Fruit fly (Drosophila melanogaster) whole organism, prepupa: Measurements from ENCODE around the gene Patr-1.

Source experiments
- Blimp-1 ChIP-seq: fragments of 200-800 bp; sonication (Bioruptor generic); optimal IDR thresholded peaks from 3 replicates; lab custom pipeline; 2017; ENCODE audit warnings: missing biosample characterization, missing genetic modification characterization, mild to moderate bottlenecking, moderate library complexity, missing genetic modification reagents
- CG10669 ChIP-seq: fragments of 200-800 bp; sonication (Bioruptor generic); optimal IDR thresholded peaks from 3 replicates; lab custom pipeline; 2018; ENCODE audit warnings: missing biosample characterization, mild to moderate bottlenecking, missing genetic modification characterization, moderate library complexity
- CG11294 ChIP-seq: fragments of 200-800 bp; sonication (Bioruptor generic); IDR thresholded peaks from 2 replicates; pipeline ENCODE4 v1.3.6; 2022; ENCODE audit warnings: missing biosample characterization, missing genetic modification characterization
- CG11762 ChIP-seq: fragments of 200-800 bp; sonication (Bioruptor generic); optimal IDR thresholded peaks from 3 replicates; lab custom pipeline; 2016; ENCODE audit warnings: missing biosample characterization, missing genetic modification characterization; ENCODE audit not compliant: insufficient read depth
- CG11902 ChIP-seq: fragments of 200-800 bp; sonication (Bioruptor generic); optimal IDR thresholded peaks from 3 replicates; lab custom pipeline; 2016; ENCODE audit warnings: missing biosample characterization, missing genetic modification characterization
- CG15336 ChIP-seq: fragments of 200-800 bp; sonication (Bioruptor generic); IDR thresholded peaks from 2 replicates; pipeline ENCODE4 v1.3.6; 2022; ENCODE audit warnings: missing biosample characterization, missing genetic modification characterization
- CG1621 ChIP-seq: fragments of 200-800 bp; sonication (Bioruptor generic); optimal IDR thresholded peaks from 3 replicates; lab custom pipeline; 2018; ENCODE audit warnings: missing biosample characterization, mild to moderate bottlenecking, missing genetic modification characterization
- CG16779 ChIP-seq: fragments of 200-800 bp; sonication (Bioruptor generic); optimal IDR thresholded peaks from 3 replicates; lab custom pipeline; 2017; ENCODE audit warnings: missing biosample characterization, mild to moderate bottlenecking, missing genetic modification characterization
- CG3032 ChIP-seq: fragments of 200-800 bp; optimal IDR thresholded peaks from 2 replicates; lab custom pipeline; 2019; ENCODE audit warnings: missing biosample characterization, mild to moderate bottlenecking, missing genetic modification characterization, moderate library complexity
- CG32006 ChIP-seq: fragments of 200-800 bp; sonication (Bioruptor generic); optimal IDR thresholded peaks from 3 replicates; lab custom pipeline; 2017; ENCODE audit warnings: missing biosample characterization, mild to moderate bottlenecking, missing genetic modification characterization
- CG34406 ChIP-seq: fragments of 200-800 bp; sonication (Bioruptor generic); optimal IDR thresholded peaks from 3 replicates; lab custom pipeline; 2016; ENCODE audit warnings: missing biosample characterization, missing genetic modification characterization
- CG3919 ChIP-seq: fragments of 200-800 bp; sonication (Bioruptor generic); optimal IDR thresholded peaks from 3 replicates; lab custom pipeline; 2016; ENCODE audit warnings: missing biosample characterization, missing genetic modification characterization
- CG6163 ChIP-seq: fragments of 200-800 bp; sonication (Bioruptor generic); IDR thresholded peaks from 3 replicates; pipeline ENCODE4 v1.3.6; 2022; ENCODE audit warnings: missing biosample characterization, missing genetic modification characterization
- CG6276 ChIP-seq: fragments of 200-800 bp; sonication (Bioruptor generic); optimal IDR thresholded peaks from 2 replicates; lab custom pipeline; 2017; ENCODE audit warnings: missing biosample characterization, mild to moderate bottlenecking, missing genetic modification characterization
- CG6792 ChIP-seq: fragments of 200-800 bp; sonication (Bioruptor generic); optimal IDR thresholded peaks from 3 replicates; lab custom pipeline; 2016; ENCODE audit warnings: missing biosample characterization, missing genetic modification characterization
- CG6808 ChIP-seq: fragments of 200-800 bp; sonication (Bioruptor generic); optimal IDR thresholded peaks from 3 replicates; lab custom pipeline; 2017; ENCODE audit warnings: missing biosample characterization, missing genetic modification characterization, mild to moderate bottlenecking, moderate library complexity, missing genetic modification reagents
- CG6854 ChIP-seq: fragments of 200-800 bp; sonication (Bioruptor generic); optimal IDR thresholded peaks from 2 replicates; lab custom pipeline; 2017; ENCODE audit warnings: missing biosample characterization, mild to moderate bottlenecking, missing genetic modification characterization
- CG7368 ChIP-seq: fragments of 200-800 bp; sonication (Bioruptor generic); optimal IDR thresholded peaks from 3 replicates; lab custom pipeline; 2016; ENCODE audit warnings: missing biosample characterization, missing genetic modification characterization
- CG8119 ChIP-seq: fragments of 200-800 bp; sonication (Bioruptor generic); IDR thresholded peaks from 3 replicates; pipeline ENCODE4 v1.3.6; 2022; ENCODE audit warnings: missing biosample characterization, missing genetic modification characterization
- CG9139 ChIP-seq: fragments of 200-800 bp; sonication (Bioruptor generic); optimal IDR thresholded peaks from 3 replicates; lab custom pipeline; 2017; ENCODE audit warnings: missing biosample characterization, mild to moderate bottlenecking, missing genetic modification characterization
- Eip75B ChIP-seq: fragments of 200-800 bp; sonication (Bioruptor generic); optimal IDR thresholded peaks from 3 replicates; lab custom pipeline; 2016; ENCODE audit warnings: missing biosample characterization, missing genetic modification characterization
- Eip78C ChIP-seq: fragments of 200-800 bp; sonication (Bioruptor generic); peaks from one replicate; lab custom pipeline; 2016; ENCODE audit warnings: missing biosample characterization, missing genetic modification characterization
- Ets21C ChIP-seq: fragments of 200-800 bp; sonication (Bioruptor generic); optimal IDR thresholded peaks from 3 replicates; lab custom pipeline; 2016; ENCODE audit warnings: missing biosample characterization, missing genetic modification characterization
- Ets96B ChIP-seq: fragments of 200-800 bp; optimal IDR thresholded peaks from 2 replicates; lab custom pipeline; 2019; ENCODE audit warnings: missing biosample characterization, mild to moderate bottlenecking, missing genetic modification characterization, moderate library complexity
- Gug ChIP-seq: fragments of 200-800 bp; sonication (Bioruptor generic); IDR thresholded peaks from 2 replicates; pipeline ENCODE4 v1.3.6; 2022; ENCODE audit warnings: missing biosample characterization, missing genetic modification characterization
- Hr38 ChIP-seq: sonication (Bioruptor generic); optimal IDR thresholded peaks from 2 replicates; lab custom pipeline; 2016; ENCODE audit warnings: missing biosample characterization, missing genetic modification characterization
- Lpt ChIP-seq: fragments of 200-800 bp; sonication (Bioruptor generic); optimal IDR thresholded peaks from 3 replicates; lab custom pipeline; 2016; ENCODE audit warnings: missing biosample characterization, missing genetic modification characterization
- Met ChIP-seq: fragments of 200-800 bp; sonication (Bioruptor generic); optimal IDR thresholded peaks from 3 replicates; lab custom pipeline; 2016; ENCODE audit warnings: missing biosample characterization, missing genetic modification characterization
- OdsH ChIP-seq: fragments of 200-800 bp; sonication (Bioruptor generic); optimal IDR thresholded peaks from 3 replicates; lab custom pipeline; 2016; ENCODE audit warnings: missing biosample characterization, missing genetic modification characterization
- Sox102F ChIP-seq: fragments of 200-800 bp; sonication (Bioruptor generic); optimal IDR thresholded peaks from 2 replicates; lab custom pipeline; 2016; ENCODE audit warnings: missing biosample characterization, mild to moderate bottlenecking, missing genetic modification characterization
- Sox14 ChIP-seq: fragments of 200-800 bp; sonication (Bioruptor generic); optimal IDR thresholded peaks from 3 replicates; lab custom pipeline; 2016; ENCODE audit warnings: missing biosample characterization, missing genetic modification characterization
- Sox15 ChIP-seq: fragments of 200-800 bp; sonication (Bioruptor generic); optimal IDR thresholded peaks from 3 replicates; lab custom pipeline; 2016; ENCODE audit warnings: missing biosample characterization, missing genetic modification characterization
- achi ChIP-seq: fragments of 200-800 bp; sonication (Bioruptor generic); optimal IDR thresholded peaks from 3 replicates; lab custom pipeline; 2016; ENCODE audit warnings: missing biosample characterization, missing genetic modification characterization
- acj6 ChIP-seq: fragments of 200-800 bp; sonication (Bioruptor generic); optimal IDR thresholded peaks from 3 replicates; lab custom pipeline; 2016; ENCODE audit warnings: missing biosample characterization, missing genetic modification characterization
- cyc ChIP-seq: fragments of 200-800 bp; sonication (Bioruptor generic); optimal IDR thresholded peaks from 3 replicates; lab custom pipeline; 2016; ENCODE audit warnings: missing biosample characterization, missing genetic modification characterization
- dsx ChIP-seq: fragments of 200-800 bp; optimal IDR thresholded peaks from 3 replicates; lab custom pipeline; 2019; ENCODE audit warnings: missing biosample characterization, mild to moderate bottlenecking, missing genetic modification characterization, moderate library complexity; ENCODE audit not compliant: poor library complexity, severe bottlenecking
- eg ChIP-seq: fragments of 200-800 bp; sonication (Bioruptor generic); IDR thresholded peaks from 3 replicates; pipeline ENCODE4 v1.3.6; 2022; ENCODE audit warnings: missing biosample characterization, missing genetic modification characterization
- esn ChIP-seq: fragments of 200-800 bp; sonication (Bioruptor generic); optimal IDR thresholded peaks from 2 replicates; lab custom pipeline; 2016; ENCODE audit warnings: missing biosample characterization, mild to moderate bottlenecking, missing genetic modification characterization, moderate library complexity
- fd59A ChIP-seq: fragments of 200-800 bp; sonication (Bioruptor generic); optimal IDR thresholded peaks from 2 replicates; lab custom pipeline; 2017; ENCODE audit warnings: missing biosample characterization, mild to moderate bottlenecking, missing genetic modification characterization, missing genetic modification reagents
- fd85E ChIP-seq: fragments of 200-800 bp; sonication (Bioruptor generic); optimal IDR thresholded peaks from 3 replicates; lab custom pipeline; 2016; ENCODE audit warnings: missing biosample characterization, missing genetic modification characterization
- lz ChIP-seq: fragments of 200-800 bp; sonication (Bioruptor generic); optimal IDR thresholded peaks from 3 replicates; lab custom pipeline; 2016; ENCODE audit warnings: missing biosample characterization, missing genetic modification characterization
- net ChIP-seq: fragments of 200-800 bp; sonication (Bioruptor generic); optimal IDR thresholded peaks from 3 replicates; lab custom pipeline; 2016; ENCODE audit warnings: missing biosample characterization, missing genetic modification characterization
- pdm3 ChIP-seq: fragments of 200-800 bp; sonication (Bioruptor generic); optimal IDR thresholded peaks from 3 replicates; lab custom pipeline; 2016; ENCODE audit warnings: missing biosample characterization, missing genetic modification characterization
- salr ChIP-seq, 2 experiments: fragments of 200-800 bp; sonication (Bioruptor generic); optimal IDR thresholded peaks; 3 replicates each; lab custom pipeline; 2016 to 2018; ENCODE audit warnings: missing biosample characterization in 2 of 2, missing genetic modification characterization in 2 of 2, mild to moderate bottlenecking in 1 of 2
- spab ChIP-seq: fragments of 200-800 bp; sonication (Bioruptor generic); optimal IDR thresholded peaks from 2 replicates; lab custom pipeline; 2017; ENCODE audit warnings: missing biosample characterization, mild to moderate bottlenecking, missing genetic modification characterization, missing genetic modification reagents
- ss ChIP-seq, 2 experiments: fragments of 200-800 bp; sonication (Bioruptor generic); optimal IDR thresholded peaks; 2 replicates in 1 of 2; 3 replicates in 1 of 2; lab custom pipeline; 2017 to 2018; ENCODE audit warnings: mild to moderate bottlenecking in 2 of 2, missing biosample characterization in 2 of 2, missing genetic modification characterization in 2 of 2, moderate library complexity in 1 of 2
- svp ChIP-seq: fragments of 200-800 bp; sonication (Bioruptor generic); peaks from one replicate; lab custom pipeline; 2016; ENCODE audit warnings: missing biosample characterization, missing genetic modification characterization

The Patr-1 gene

DNA sequence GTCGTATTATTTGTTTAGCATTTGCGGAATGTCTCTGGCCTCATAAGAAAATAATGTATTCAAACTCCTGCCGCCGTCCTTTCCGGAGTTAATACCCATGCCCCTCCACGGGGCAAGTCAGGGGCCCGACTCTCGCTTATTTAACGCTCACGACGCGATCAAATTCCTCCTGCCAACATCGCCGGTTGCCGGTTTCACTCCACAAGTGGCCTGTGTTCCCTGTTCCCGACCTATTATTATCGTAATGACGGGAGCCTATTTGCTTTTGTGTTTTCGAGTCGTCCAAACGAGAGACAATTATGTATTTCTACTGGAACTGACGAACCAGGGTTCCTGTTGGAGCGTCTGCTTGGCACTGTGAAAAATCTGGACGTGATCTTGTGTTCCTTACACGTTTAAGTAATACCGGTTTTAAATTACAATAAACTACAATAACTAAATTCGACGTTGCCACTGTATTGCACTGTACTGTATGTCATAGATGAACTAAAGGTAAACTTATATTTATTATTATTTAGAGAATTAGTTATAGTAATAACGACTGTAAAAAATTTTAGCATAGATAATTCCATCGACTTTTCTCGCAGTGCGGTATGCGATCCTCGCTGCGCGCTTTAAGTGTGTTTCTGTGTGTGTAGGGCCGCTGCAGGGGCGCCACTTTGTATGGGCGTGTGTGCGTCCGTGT is 9.2 kb downstream of the Patr-1 start (continued):
- TF ChIP-seq CG11294 (GFP tag; lab: Robert Waterston, UW) (no peak), ss (GFP tag; optimal IDR thresholded peaks at IDR 0.05; lab: Kevin White, UChicago) (peak; percentile 88 to 89), CG7368 (GFP tag; lab: Kevin White, UChicago) (peak; percentile 50), dsx (peak; percentile 88), achi (GFP tag; lab: Kevin White, UChicago) (peak; percentile 80), CG11902 (peak; percentile 16), acj6 (GFP tag; lab: Kevin White, UChicago) (peak; percentile 63), Eip75B (peak; percentile 79), CG1621 (tag; lab: Kevin White, UChicago) (peak; percentile 77)

DNA sequence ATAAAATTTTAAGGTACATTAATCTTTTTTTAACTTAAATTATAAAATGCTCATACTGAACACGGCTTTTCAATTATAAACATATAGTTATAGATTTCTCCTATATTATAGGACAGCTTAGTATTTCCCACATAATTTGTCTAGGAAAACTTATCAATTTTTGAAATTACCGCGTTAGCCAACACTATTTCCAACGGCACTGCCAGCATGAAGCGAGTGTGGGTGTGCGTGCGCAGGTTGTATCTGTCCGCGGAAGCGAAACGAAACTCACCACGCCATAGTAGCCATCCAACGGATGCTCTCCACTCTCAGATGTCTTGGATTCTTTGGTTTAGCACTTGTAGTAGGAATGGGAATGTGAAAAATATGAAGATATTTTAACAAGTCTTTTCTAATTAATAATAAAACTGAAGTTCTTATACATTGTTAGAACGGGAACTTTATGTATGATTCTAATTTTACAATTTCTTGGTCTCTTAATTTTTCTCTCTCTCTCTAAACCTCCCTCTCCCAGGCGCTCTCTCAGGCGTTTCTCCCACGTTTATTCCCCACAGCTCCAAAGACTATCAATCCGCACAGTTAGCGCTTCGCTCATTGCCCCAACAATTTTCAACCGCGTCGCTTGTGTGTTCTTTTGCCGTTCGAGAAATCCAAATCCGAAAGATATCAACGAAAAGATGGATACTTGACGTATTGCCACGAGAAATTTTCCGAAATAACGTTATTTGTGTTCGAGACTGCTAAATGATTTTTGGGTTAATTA is 10.2 kb downstream of the Patr-1 start, which contains the start of gene Dad:
Dad (plus strand) TSS at position 593 of the 763 bp plus-strand sequence.
- peak; percentile 22 for TF ChIP-seq CG6854 (GFP tag; lab: Kevin White, UChicago)
- peak; percentile 82 for TF ChIP-seq svp (GFP tag; lab: Kevin White, UChicago)
- peak; percentile 34 for TF ChIP-seq achi (GFP tag; lab: Kevin White, UChicago)
- no peak for TF ChIP-seq fd59A (GFP tag; lab: Kevin White, UChicago)
- TF ChIP-seq CG6792 (GFP tag; lab: Kevin White, UChicago), result peak; percentile 22
- TF ChIP-seq CG32006 (GFP tag; lab: Kevin White, UChicago), result no peak
- TF ChIP-seq Sox102F (GFP tag; lab: Kevin White, UChicago), result peak; percentile 54
- TF ChIP-seq CG3032 (tag; lab: Kevin White, UChicago), result peak; percentile 21
- TF ChIP-seq spab, result no peak
- TF ChIP-seq net (GFP tag; lab: Kevin White, UChicago), result peak; percentile 0
- no peak for TF ChIP-seq salr (GFP tag; optimal IDR thresholded peaks at IDR 0.05; lab: Kevin White, UChicago)
- TF ChIP-seq CG3919, result peak; percentile 25
- peak; percentile 65 for TF ChIP-seq esn (GFP tag; lab: Kevin White, UChicago)
- TF ChIP-seq CG15336 (GFP tag; lab: Robert Waterston, UW), result no peak
- peak; percentile 50 for TF ChIP-seq CG9139
- TF ChIP-seq CG11762 (GFP tag; lab: Kevin White, UChicago), result no peak
- no peak for TF ChIP-seq Hr38 (GFP tag; lab: Kevin White, UChicago)
- TF ChIP-seq Lpt (GFP tag; lab: Kevin White, UChicago), result no peak
- TF ChIP-seq CG11294 (GFP tag; lab: Robert Waterston, UW), result no peak
- TF ChIP-seq CG6276 (GFP tag; lab: Kevin White, UChicago), result no peak
- peak; percentile 57 for TF ChIP-seq lz (GFP tag; lab: Kevin White, UChicago)
- TF ChIP-seq Gug (GFP tag; lab: Robert Waterston, UW), result no peak
- TF ChIP-seq Ets21C, result peak; percentile 11
- TF ChIP-seq CG34406 (GFP tag; lab: Kevin White, UChicago), result peak; percentile 31
- peak; percentile 6 for TF ChIP-seq Blimp-1
- TF ChIP-seq Met, result peak; percentile 63
- peak; percentile 26 for TF ChIP-seq Sox14 (GFP tag; lab: Kevin White, UChicago)
- peak; percentile 8 to 39 for TF ChIP-seq ss (GFP tag; optimal IDR thresholded peaks at IDR 0.05; lab: Kevin White, UChicago)
- TF ChIP-seq cyc (GFP tag; lab: Kevin White, UChicago), result peak; percentile 16
- no peak for TF ChIP-seq fd85E (GFP tag; lab: Kevin White, UChicago)
- peak; percentile 49 for TF ChIP-seq CG6163 (GFP tag; lab: Robert Waterston, UW)
- TF ChIP-seq CG8119 (GFP tag; lab: Robert Waterston, UW), result no peak
- TF ChIP-seq acj6 (GFP tag; lab: Kevin White, UChicago), result peak; percentile 30
- TF ChIP-seq CG11902, result no peak
- TF ChIP-seq pdm3, result peak; percentile 13
- peak; percentile 29 for TF ChIP-seq OdsH (GFP tag; lab: Kevin White, UChicago)
- TF ChIP-seq Sox15, result no peak
- TF ChIP-seq CG6808 (GFP tag; lab: Kevin White, UChicago), result no peak
- TF ChIP-seq CG7368 (GFP tag; lab: Kevin White, UChicago), result no peak
- TF ChIP-seq Eip78C (GFP tag; lab: Kevin White, UChicago), result peak; percentile 94
- no peak for TF ChIP-seq Ets96B (tag; lab: Kevin White, UChicago)
- peak; percentile 52 for TF ChIP-seq CG16779 (tag; lab: Kevin White, UChicago)
- no peak for TF ChIP-seq CG10669
- TF ChIP-seq eg (GFP tag; lab: Robert Waterston, UW), result peak; percentile 48; the same call in 1 of the 3 replicates
